Worm (Caenorhabditis elegans): Measurements from ENCODE around the gene pcm-1.

DNA sequence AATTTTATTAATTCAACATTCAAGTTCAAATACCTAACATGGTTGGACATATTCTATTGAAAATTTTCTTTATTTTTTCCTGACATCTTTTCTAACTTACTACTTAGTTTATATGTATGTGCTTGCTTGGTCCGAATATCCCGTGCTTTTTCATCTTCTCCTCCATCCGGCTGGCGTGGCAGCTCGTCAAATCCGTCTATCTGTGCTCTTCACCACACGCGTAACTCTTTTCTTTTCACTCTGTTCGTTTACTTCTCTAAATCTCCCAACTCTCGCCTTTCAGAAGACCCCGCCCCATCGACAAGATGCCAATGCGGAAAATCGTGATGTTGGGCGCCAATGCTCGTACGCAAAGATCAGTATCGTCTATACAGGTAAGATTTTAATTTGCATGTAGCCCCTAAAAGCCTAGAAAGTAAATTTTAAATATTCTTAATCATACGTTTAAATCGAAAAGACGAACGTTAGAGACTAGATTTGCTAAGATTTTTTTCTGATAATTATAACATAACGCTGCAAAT is 1.0 kb upstream of the pcm-1 start:
- TF ChIP-seq nhr-28 (tag; optimal IDR thresholded peaks at IDR 0.05) (no peak), nhr-12 (tag; optimal IDR thresholded peaks at IDR 0.05) (no peak), egl-27 (tag; optimal IDR thresholded peaks at IDR 0.05) (no peak)

Data from whole organism, L1 larva.